Worm (Caenorhabditis elegans) whole organism, young adult: ENCODE data around the gene R05D3.9.

Source experiments
- F33H1.4 ChIP-seq: fragments of 200-800 bp; sonication (Bioruptor generic); IDR thresholded peaks from 2 replicates; pipeline ENCODE4 v1.3.6; 2022; ENCODE audit warnings: missing genetic modification reagents, missing genetic modification characterization, missing compliant biosample characterization
- ama-1 ChIP-seq, 3 experiments: fragments of 150-350 bp in 1 of 3; sonication (generic microtip) in 2 of 3; optimal IDR thresholded peaks; 2 replicates each; lab custom pipeline; 2014 to 2018; ENCODE audit warnings: missing biosample characterization in 2 of 3, missing genetic modification characterization in 2 of 3, missing genetic modification reagents in 2 of 3
- aptf-3 ChIP-seq: fragments of 200-800 bp; sonication (Bioruptor generic); IDR thresholded peaks from 2 replicates; pipeline ENCODE4 v1.3.6; 2022; ENCODE audit warnings: missing genetic modification characterization, missing compliant biosample characterization
- let-607 ChIP-seq, 2 experiments: fragments of 200-800 bp in 1 of 2; sonication (Bioruptor generic) in 1 of 2; sonication (generic microtip) in 1 of 2; optimal IDR thresholded peaks; 2 replicates each; lab custom pipeline; 2016 to 2018; ENCODE audit warnings: mild to moderate bottlenecking in 2 of 2, missing compliant biosample characterization in 2 of 2, missing genetic modification characterization in 2 of 2, moderate library complexity in 2 of 2, missing genotype in 1 of 2
- mes-4 ChIP-seq: sonication (generic microtip); optimal IDR thresholded peaks from 2 replicates; lab custom pipeline; 2016; ENCODE audit warnings: missing genotype, missing genetic modification characterization, missing compliant biosample characterization
- snpc-4 ChIP-seq, 5 experiments: fragments of 150-350 bp in 1 of 5; sonication (generic microtip) in 4 of 5; optimal IDR thresholded peaks; 2 replicates each; lab custom pipeline; 2014 to 2018; ENCODE audit warnings: missing genetic modification characterization in 5 of 5, missing biosample characterization in 3 of 5, antibody characterized with exemption in 2 of 5, mild to moderate bottlenecking in 2 of 5, missing compliant biosample characterization in 2 of 5, missing genotype in 2 of 5, moderate library complexity in 2 of 5, missing genetic modification reagents in 1 of 5
- unc-130 ChIP-seq: sonication (generic microtip); optimal IDR thresholded peaks from 2 replicates; lab custom pipeline; 2016; ENCODE audit warnings: missing genetic modification reagents, missing genetic modification characterization, missing compliant biosample characterization
- unc-62 ChIP-seq: fragments of 150-350 bp; optimal IDR thresholded peaks from 2 replicates; lab custom pipeline; 2014; ENCODE audit warnings: missing biosample characterization, missing genetic modification reagents, missing genetic modification characterization

DNA sequence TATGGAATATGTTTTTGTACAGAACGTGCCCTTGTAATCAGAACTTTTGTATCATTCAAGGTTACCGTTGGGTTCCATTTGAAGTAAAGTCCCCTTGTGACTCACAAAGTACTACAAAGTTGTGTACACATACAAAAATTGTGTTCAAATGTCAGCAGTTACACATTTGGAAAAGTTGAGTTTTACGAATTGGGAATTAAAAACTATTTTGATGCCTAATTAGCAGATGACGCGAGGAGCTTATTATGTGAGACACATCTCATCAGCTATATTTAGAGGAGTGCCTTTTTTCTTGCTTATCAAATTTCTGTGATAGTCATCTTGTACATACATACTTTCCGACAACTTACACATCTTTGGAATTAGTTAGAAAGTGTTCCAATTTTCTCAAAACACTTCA lies 45.0 kb upstream of the R05D3.9 start:
- TF ChIP-seq mes-4 (tag; lab: Kevin White, UChicago) (no peak), F33H1.4 (GFP tag; lab: Robert Waterston, UW) (no peak), snpc-4 (GFP tag; optimal IDR thresholded peaks at IDR 0.05; lab: Kevin White, UChicago) (no peak), snpc-4 (tag; optimal IDR thresholded peaks at IDR 0.05; lab: Kevin White, UChicago) (no peak), unc-62 (no peak), unc-130 (no peak), let-607 (tag; optimal IDR thresholded peaks at IDR 0.05; lab: Kevin White, UChicago) (no peak), ama-1 (optimal IDR thresholded peaks at IDR 0.05; lab: Kevin White, UChicago) (no peak), ama-1 (GFP tag; optimal IDR thresholded peaks at IDR 0.05; lab: Kevin White, UChicago) (no peak), aptf-3 (no peak)
